Fruit fly (Drosophila melanogaster): Measurements from ENCODE around the gene CG31050.

DNA sequence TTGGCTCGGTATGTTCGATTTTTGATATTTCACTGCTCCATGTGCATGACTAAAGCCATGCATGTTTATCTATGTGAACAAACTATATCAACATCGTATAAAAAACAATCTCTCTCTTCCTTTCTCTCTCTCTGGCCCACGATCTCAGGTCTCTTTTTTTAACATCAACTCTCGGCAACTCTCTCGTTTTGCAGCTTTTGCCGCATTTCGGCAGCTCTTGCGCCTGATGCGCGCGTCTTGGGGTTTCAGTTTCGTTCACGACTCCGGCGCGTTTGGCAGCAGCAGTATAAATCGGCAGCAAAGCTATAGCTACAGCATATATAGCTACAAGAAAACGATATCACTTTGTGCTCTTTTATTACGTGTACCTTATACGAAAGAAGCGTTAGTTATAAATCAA, 24.5 kb upstream of the CG31050 start, which contains the start of gene snu:
- TF ChIP-seq pan (optimal IDR thresholded peaks at IDR 0.05) (no peak), psq (GFP tag; optimal IDR thresholded peaks at IDR 0.05) (no peak), Rel (GFP tag; optimal IDR thresholded peaks at IDR 0.05) (no peak), Rel (tag; optimal IDR thresholded peaks at IDR 0.05) (peak; percentile 3), CG9705 (GFP tag; optimal IDR thresholded peaks at IDR 0.05) (no peak), Myc (optimal IDR thresholded peaks at IDR 0.05) (no peak), Hr78 (GFP tag; optimal IDR thresholded peaks at IDR 0.05) (no peak), dmrt93B (GFP tag; optimal IDR thresholded peaks at IDR 0.05) (no peak), woc (GFP tag; optimal IDR thresholded peaks at IDR 0.05) (no peak), OdsH (GFP tag; optimal IDR thresholded peaks at IDR 0.05) (no peak), tai (GFP tag; optimal IDR thresholded peaks at IDR 0.05) (no peak), Dfd (GFP tag; optimal IDR thresholded peaks at IDR 0.05) (no peak), Vsx2 (GFP tag; optimal IDR thresholded peaks at IDR 0.05; ENCODE audit: partially characterized antibody) (no peak), usp (GFP tag; optimal IDR thresholded peaks at IDR 0.05) (no peak)
